Worm (Caenorhabditis elegans) whole organism, L2 larva: Measurements from ENCODE around the gene K09C4.2.

Experiments used
- lin-11 ChIP-seq: fragments of 150-350 bp; sonication (generic microtip); optimal IDR thresholded peaks from 2 replicates; lab custom pipeline; 2014; ENCODE audit warnings: missing biosample characterization, missing genetic modification characterization, inconsistent platforms, mixed read lengths
- nhr-6 ChIP-seq: fragments of 150-350 bp; optimal IDR thresholded peaks from 2 replicates; lab custom pipeline; 2014; ENCODE audit warnings: missing biosample characterization, missing genetic modification characterization

ce11 chrX:3316830-3317229 lies 20.5 kb downstream of the K09C4.2 start:
- TF ChIP-seq lin-11 (tag; lab: Kevin White, UChicago) (no peak), nhr-6 (tag; lab: Kevin White, UChicago) (no peak)
